Worm (Caenorhabditis elegans) whole organism, midembryonic: Measurements from ENCODE around the gene odr-4.

ENCODE experiments used
- T22C8.4 ChIP-seq: fragments of 200-800 bp; sonication (Bioruptor generic); IDR thresholded peaks from 2 replicates; pipeline ENCODE4 v1.3.6; 2022; ENCODE audit warnings: missing genetic modification characterization, missing compliant biosample characterization
- cog-1 ChIP-seq: sonication (generic microtip); optimal IDR thresholded peaks from 2 replicates; lab custom pipeline; 2016; ENCODE audit warnings: missing genetic modification characterization, missing compliant biosample characterization
- flt-1 ChIP-seq: fragments of 200-800 bp; sonication (Bioruptor generic); IDR thresholded peaks from 2 replicates; pipeline ENCODE4 v1.3.6; 2022; ENCODE audit warnings: missing genetic modification characterization, missing compliant biosample characterization
- klf-2 ChIP-seq: fragments of 200-800 bp; sonication (Bioruptor generic); conservative IDR thresholded peaks from 2 replicates; pipeline ENCODE4 v1.3.6; 2022; ENCODE audit warnings: missing genetic modification reagents, missing genetic modification characterization, missing compliant biosample characterization
- med-1 ChIP-seq: sonication (generic microtip); optimal IDR thresholded peaks from 2 replicates; lab custom pipeline; 2017; ENCODE audit warnings: missing genetic modification characterization, mild to moderate bottlenecking, missing compliant biosample characterization, antibody characterized with exemption, missing genetic modification reagents; ENCODE audit not compliant: insufficient read depth
- ref-1 ChIP-seq: fragments of 200-800 bp; sonication (Bioruptor generic); conservative IDR thresholded peaks from 2 replicates; pipeline ENCODE4 v1.3.6; 2022; ENCODE audit warnings: missing genetic modification reagents, missing genetic modification characterization, missing compliant biosample characterization
- tab-1 ChIP-seq: fragments of 200-800 bp; sonication (Bioruptor generic); IDR thresholded peaks from 2 replicates; pipeline ENCODE4 v1.3.6; 2022; ENCODE audit warnings: missing genetic modification characterization, missing compliant biosample characterization
- ztf-23 ChIP-seq: fragments of 200-800 bp; sonication (Bioruptor generic); IDR thresholded peaks from 2 replicates; pipeline ENCODE4 v1.3.6; 2022; ENCODE audit warnings: missing genetic modification reagents, missing genetic modification characterization, missing compliant biosample characterization
- ztf-29 ChIP-seq: fragments of 200-800 bp; sonication (Bioruptor generic); IDR thresholded peaks from 2 replicates; pipeline ENCODE4 v1.3.6; 2022; ENCODE audit warnings: missing genetic modification reagents, missing genetic modification characterization, missing compliant biosample characterization

ce11 chrIII:6695189-6695588 is 35.4 kb upstream of the odr-4 start:
- no peak for TF ChIP-seq ztf-29
- TF ChIP-seq tab-1 (GFP tag; lab: Robert Waterston, UW) = no peak
- TF ChIP-seq klf-2 (GFP tag; lab: Robert Waterston, UW) = no peak
- no peak for TF ChIP-seq flt-1 (GFP tag; lab: Robert Waterston, UW)
- TF ChIP-seq T22C8.4 (GFP tag; lab: Robert Waterston, UW) = no peak
- TF ChIP-seq ref-1 = no peak
- TF ChIP-seq cog-1 (tag; lab: Kevin White, UChicago) = no peak
- TF ChIP-seq ztf-23 (GFP tag; lab: Robert Waterston, UW) = no peak
- TF ChIP-seq med-1 = no peak
